Worm (Caenorhabditis elegans): ENCODE results near the gene R04F11.3.

DNA sequence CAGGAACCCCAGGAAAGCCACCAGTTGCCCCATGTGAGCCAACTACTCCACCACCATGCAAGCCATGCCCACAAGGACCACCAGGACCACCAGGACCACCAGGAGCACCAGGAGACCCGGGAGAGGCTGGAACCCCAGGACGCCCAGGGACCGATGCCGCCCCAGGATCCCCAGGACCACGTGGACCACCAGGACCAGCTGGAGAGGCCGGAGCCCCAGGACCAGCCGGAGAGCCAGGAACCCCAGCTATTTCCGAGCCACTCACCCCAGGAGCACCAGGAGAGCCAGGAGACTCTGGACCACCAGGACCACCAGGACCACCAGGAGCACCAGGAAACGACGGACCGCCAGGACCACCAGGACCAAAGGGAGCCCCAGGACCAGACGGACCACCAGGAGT, 36.5 kb upstream of the R04F11.3 start:
- no peak for TF ChIP-seq him-1 (tag; optimal IDR thresholded peaks at IDR 0.05)
- no peak for TF ChIP-seq dao-5 (tag; optimal IDR thresholded peaks at IDR 0.05)

Measured in whole organism, L4/young adult.